Fruit fly (Drosophila melanogaster): ENCODE measurements around the gene Pdh.

The Pdh gene

dm6 chr3L:16313985-16314384 is 40.1 kb downstream of the Pdh start, which contains the start of gene CG13062:
TSS of gene CG13062 (plus strand) at chr3L:16314285.
- TF ChIP-seq Myc (optimal IDR thresholded peaks at IDR 0.05) (no peak), psq (optimal IDR thresholded peaks at IDR 0.05) (no peak), h (optimal IDR thresholded peaks at IDR 0.05) (no peak), insv (optimal IDR thresholded peaks at IDR 0.05) (no peak), Sin3A (optimal IDR thresholded peaks at IDR 0.05) (no peak), ttk (optimal IDR thresholded peaks at IDR 0.05) (no peak)

DNA sequence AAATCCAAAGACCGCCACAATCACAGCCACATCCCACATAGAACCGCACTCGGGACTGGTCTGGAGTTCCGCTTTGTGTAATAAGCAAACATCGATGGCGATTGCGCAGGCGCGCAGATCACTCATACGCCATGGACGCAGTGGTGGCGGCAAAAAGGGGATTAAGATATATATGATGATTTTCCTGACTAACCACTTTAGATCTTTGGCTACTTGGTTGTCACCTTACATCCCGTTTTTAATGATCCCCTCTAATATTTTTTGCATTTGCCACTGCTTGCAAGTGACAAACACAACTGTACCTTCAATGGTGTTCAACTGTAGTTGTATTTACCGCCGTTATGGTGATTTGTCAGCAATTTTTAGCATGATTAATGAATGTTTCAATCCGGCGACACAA is 44.1 kb downstream of the Pdh start:
- no peak for TF ChIP-seq Sin3A (optimal IDR thresholded peaks at IDR 0.05)
- no peak for TF ChIP-seq psq (optimal IDR thresholded peaks at IDR 0.05)
- TF ChIP-seq Myc (optimal IDR thresholded peaks at IDR 0.05), result no peak

DNA sequence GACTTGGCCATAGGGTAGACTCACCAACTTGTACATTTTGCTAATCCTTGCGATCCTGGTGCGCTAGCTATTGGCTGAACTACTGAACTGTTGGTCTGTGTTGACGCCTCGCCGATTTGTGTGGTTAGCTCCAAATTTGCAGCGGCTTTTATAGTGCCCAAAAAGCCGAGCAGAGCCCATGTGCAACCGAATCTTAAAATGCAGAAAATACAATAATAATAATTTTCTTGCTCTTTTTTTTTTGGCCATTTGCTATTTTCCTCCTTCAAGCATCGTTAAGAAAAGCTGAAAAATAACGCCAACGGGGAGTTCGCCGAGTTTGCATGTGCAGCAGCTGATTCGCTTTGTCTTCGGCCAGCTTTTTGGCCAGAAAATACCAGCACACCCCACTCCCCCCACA is 45.7 kb downstream of the Pdh start, which contains the start of gene CG13042:
Gene CG13042, minus strand, starts transcription at position 101 of the 400 bp plus-strand sequence.
- TF ChIP-seq h (optimal IDR thresholded peaks at IDR 0.05) (no peak), ttk (optimal IDR thresholded peaks at IDR 0.05) (no peak), insv (optimal IDR thresholded peaks at IDR 0.05) (no peak), psq (optimal IDR thresholded peaks at IDR 0.05) (no peak), Sin3A (optimal IDR thresholded peaks at IDR 0.05) (no peak), Myc (optimal IDR thresholded peaks at IDR 0.05) (no peak)

DNA sequence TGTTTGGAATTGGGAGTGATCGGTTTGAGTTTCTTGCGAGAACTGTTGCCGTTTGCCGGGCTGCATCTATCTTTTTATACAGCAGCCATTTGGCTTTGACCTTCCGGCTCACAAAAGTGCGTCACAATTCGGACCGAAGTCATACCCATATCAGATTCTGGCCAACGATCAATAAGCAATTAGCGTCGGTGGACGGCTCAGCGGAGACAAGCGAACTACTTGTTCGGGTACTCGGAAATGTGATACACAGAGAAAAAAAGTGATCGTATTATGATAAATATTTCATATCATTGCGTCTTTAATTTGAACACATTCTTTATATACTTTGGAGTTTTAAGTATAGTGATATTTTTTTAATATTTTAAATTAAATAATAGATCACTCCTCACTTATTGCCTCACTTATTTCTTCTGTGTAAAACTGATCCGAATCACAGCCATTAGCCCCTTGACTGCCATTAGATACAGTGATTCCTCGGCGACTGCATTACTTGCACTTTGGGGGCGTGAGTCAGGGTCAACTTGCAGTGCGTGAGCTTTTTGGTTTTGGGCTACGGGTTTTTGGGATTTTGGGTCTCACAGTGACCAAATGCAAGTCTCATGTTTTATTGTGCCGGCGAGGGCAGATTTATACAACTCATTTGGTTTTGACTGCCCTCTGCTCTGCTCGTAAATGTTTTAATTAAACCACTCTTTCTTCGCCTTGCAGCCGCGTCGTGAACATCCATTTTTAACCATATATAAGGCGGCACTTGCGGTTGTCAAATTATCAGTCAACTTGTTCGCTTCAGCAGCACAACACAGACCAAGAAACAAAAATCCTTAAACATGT is 48.1 kb downstream of the Pdh start, which contains the start of the genes CG13043 and CG13063:
Gene CG13043, minus strand, starts transcription at position 51 of the 831 bp plus-strand sequence.
Gene CG13063, plus strand, starts transcription at position 781 of the 831 bp plus-strand sequence.
- TF ChIP-seq psq (optimal IDR thresholded peaks at IDR 0.05), result no peak
- no peak for TF ChIP-seq Sin3A (optimal IDR thresholded peaks at IDR 0.05)
- TF ChIP-seq ttk (optimal IDR thresholded peaks at IDR 0.05), result no peak
- no peak for TF ChIP-seq insv (optimal IDR thresholded peaks at IDR 0.05)
- no peak for TF ChIP-seq h (optimal IDR thresholded peaks at IDR 0.05)
- no peak for TF ChIP-seq Myc (optimal IDR thresholded peaks at IDR 0.05)

- no peak for TF ChIP-seq h (optimal IDR thresholded peaks at IDR 0.05)
- TF ChIP-seq psq (optimal IDR thresholded peaks at IDR 0.05), result no peak
- TF ChIP-seq Sin3A (optimal IDR thresholded peaks at IDR 0.05), result no peak
These were observed 50.1 kb downstream of the Pdh start, which contains the start of gene CG43249 for dm6 chr3L:16303982-16304381. TSS of gene CG43249 (plus strand) at chr3L:16304282.

Measured in Kc167 (cell line).